Worm (Caenorhabditis elegans) whole organism, L2 larva: ENCODE measurements around the gene F47B10.9.

ENCODE experiments used
- F13H6.1 ChIP-seq: sonication (generic microtip); optimal IDR thresholded peaks from 2 replicates; lab custom pipeline; 2016; ENCODE audit warnings: missing genetic modification characterization, missing compliant biosample characterization
- Y55F3AM.14 ChIP-seq: fragments of 200-800 bp; sonication (Bioruptor generic); optimal IDR thresholded peaks from 2 replicates; lab custom pipeline; 2018; ENCODE audit warnings: mild to moderate bottlenecking, missing genetic modification characterization, missing compliant biosample characterization
- ZK546.5 ChIP-seq: sonication (generic microtip); optimal IDR thresholded peaks from 2 replicates; lab custom pipeline; 2017; ENCODE audit warnings: missing biosample characterization, missing genetic modification characterization
- alr-1 ChIP-seq: fragments of 150-350 bp; optimal IDR thresholded peaks from 2 replicates; lab custom pipeline; 2014; ENCODE audit warnings: missing biosample characterization, missing genetic modification characterization
- aly-2 ChIP-seq: fragments of 150-350 bp; optimal IDR thresholded peaks from 2 replicates; lab custom pipeline; 2014; ENCODE audit warnings: missing biosample characterization, missing genetic modification characterization
- ama-1 ChIP-seq: fragments of 150-350 bp; optimal IDR thresholded peaks from 2 replicates; lab custom pipeline; 2018; ENCODE audit warnings: inconsistent platforms
- blmp-1 ChIP-seq: sonication (generic microtip); optimal IDR thresholded peaks from 2 replicates; lab custom pipeline; 2017; ENCODE audit warnings: missing genetic modification characterization, mild to moderate bottlenecking, missing compliant biosample characterization, antibody characterized with exemption, moderate library complexity; ENCODE audit not compliant: insufficient read depth
- ceh-16 ChIP-seq: fragments of 150-350 bp; optimal IDR thresholded peaks from 2 replicates; lab custom pipeline; 2014; ENCODE audit warnings: missing biosample characterization, missing genetic modification characterization
- ceh-82 ChIP-seq: fragments of 150-350 bp; optimal IDR thresholded peaks from 2 replicates; lab custom pipeline; 2014; ENCODE audit warnings: missing biosample characterization, missing genetic modification characterization
- crh-2 ChIP-seq: sonication (generic microtip); optimal IDR thresholded peaks from 2 replicates; lab custom pipeline; 2017; ENCODE audit warnings: missing biosample characterization, missing genetic modification characterization
- dmd-4 ChIP-seq: sonication (generic microtip); optimal IDR thresholded peaks from 2 replicates; lab custom pipeline; 2017; ENCODE audit warnings: missing biosample characterization, missing genetic modification characterization
- egl-27 ChIP-seq: sonication (generic microtip); optimal IDR thresholded peaks from 3 replicates; lab custom pipeline; 2017; ENCODE audit warnings: missing biosample characterization, missing genetic modification reagents, missing genetic modification characterization
- elt-1 ChIP-seq: fragments of 150-350 bp; optimal IDR thresholded peaks from 2 replicates; lab custom pipeline; 2014; ENCODE audit warnings: missing biosample characterization, missing genetic modification characterization
- elt-3 ChIP-seq: sonication (generic microtip); optimal IDR thresholded peaks from 2 replicates; lab custom pipeline; 2017; ENCODE audit warnings: missing biosample characterization, missing genetic modification characterization
- fos-1 ChIP-seq: fragments of 150-350 bp; optimal IDR thresholded peaks from 2 replicates; lab custom pipeline; 2014; ENCODE audit warnings: missing biosample characterization, missing genetic modification characterization
- gmeb-1 ChIP-seq: fragments of 150-350 bp; optimal IDR thresholded peaks from 2 replicates; lab custom pipeline; 2014; ENCODE audit warnings: missing biosample characterization, missing genetic modification characterization
- lin-11 ChIP-seq: fragments of 150-350 bp; sonication (generic microtip); optimal IDR thresholded peaks from 2 replicates; lab custom pipeline; 2014; ENCODE audit warnings: missing biosample characterization, missing genetic modification characterization, inconsistent platforms, mixed read lengths
- lin-13 ChIP-seq: fragments of 150-350 bp; optimal IDR thresholded peaks from 2 replicates; lab custom pipeline; 2014; ENCODE audit warnings: missing biosample characterization, missing genetic modification reagents, missing genetic modification characterization
- lin-39 ChIP-seq: fragments of 150-350 bp; optimal IDR thresholded peaks from 2 replicates; lab custom pipeline; 2014; ENCODE audit warnings: missing biosample characterization, missing genetic modification reagents, missing genetic modification characterization
- lsy-2 ChIP-seq, 2 experiments: fragments of 150-350 bp in 1 of 2; sonication (generic microtip) in 1 of 2; optimal IDR thresholded peaks; 2 replicates each; lab custom pipeline; 2014 to 2017; ENCODE audit warnings: missing biosample characterization in 2 of 2, missing genetic modification characterization in 2 of 2
- mab-5 ChIP-seq: fragments of 150-350 bp; optimal IDR thresholded peaks from 2 replicates; lab custom pipeline; 2014; ENCODE audit warnings: missing biosample characterization, missing genetic modification characterization
- mbf-1 ChIP-seq: sonication (generic microtip); optimal IDR thresholded peaks from 2 replicates; lab custom pipeline; 2017; ENCODE audit warnings: missing biosample characterization, missing genetic modification characterization
- mdl-1 ChIP-seq, 2 experiments: fragments of 150-350 bp in 1 of 2; sonication (generic microtip) in 1 of 2; optimal IDR thresholded peaks; 2 replicates each; lab custom pipeline; 2017; ENCODE audit warnings: missing biosample characterization in 2 of 2, missing genetic modification characterization in 2 of 2
- nhr-10 ChIP-seq: sonication (generic microtip); optimal IDR thresholded peaks from 2 replicates; lab custom pipeline; 2017; ENCODE audit warnings: missing biosample characterization, missing genetic modification characterization
- nhr-11 ChIP-seq: fragments of 150-350 bp; optimal IDR thresholded peaks from 2 replicates; lab custom pipeline; 2014; ENCODE audit warnings: missing biosample characterization, missing genetic modification characterization
- nhr-129 ChIP-seq: fragments of 150-350 bp; optimal IDR thresholded peaks from 2 replicates; lab custom pipeline; 2014; ENCODE audit warnings: missing biosample characterization, missing genetic modification characterization
- nhr-21 ChIP-seq: fragments of 150-350 bp; optimal IDR thresholded peaks from 2 replicates; lab custom pipeline; 2014; ENCODE audit warnings: missing biosample characterization, missing genetic modification characterization
- nhr-23 ChIP-seq: fragments of 150-350 bp; optimal IDR thresholded peaks from 2 replicates; lab custom pipeline; 2014; ENCODE audit warnings: missing biosample characterization, missing genetic modification reagents, missing genetic modification characterization
- nhr-237 ChIP-seq: fragments of 150-350 bp; optimal IDR thresholded peaks from 2 replicates; lab custom pipeline; 2014; ENCODE audit warnings: missing biosample characterization, missing genetic modification characterization
- nhr-25 ChIP-seq: fragments of 150-350 bp; sonication (generic microtip); optimal IDR thresholded peaks from 3 replicates; lab custom pipeline; 2014; ENCODE audit warnings: missing biosample characterization, missing genetic modification characterization
- nhr-6 ChIP-seq: fragments of 150-350 bp; optimal IDR thresholded peaks from 2 replicates; lab custom pipeline; 2014; ENCODE audit warnings: missing biosample characterization, missing genetic modification characterization
- sem-4 ChIP-seq: fragments of 150-350 bp; optimal IDR thresholded peaks from 2 replicates; lab custom pipeline; 2014; ENCODE audit warnings: missing biosample characterization, missing genetic modification reagents, missing genetic modification characterization
- skn-1 ChIP-seq: sonication (generic microtip); optimal IDR thresholded peaks from 2 replicates; lab custom pipeline; 2017; ENCODE audit warnings: missing biosample characterization, missing genetic modification characterization
- sma-3 ChIP-seq: sonication (generic microtip); optimal IDR thresholded peaks from 2 replicates; lab custom pipeline; 2016; ENCODE audit warnings: missing genetic modification reagents, missing genetic modification characterization, missing compliant biosample characterization
- sma-9 ChIP-seq, 2 experiments: fragments of 150-350 bp in 1 of 2; sonication (generic microtip) in 1 of 2; optimal IDR thresholded peaks; 2 replicates each; lab custom pipeline; 2014 to 2016; ENCODE audit warnings: missing genetic modification characterization in 2 of 2, mild to moderate bottlenecking in 1 of 2, missing biosample characterization in 1 of 2, missing compliant biosample characterization in 1 of 2, missing genetic modification reagents in 1 of 2, moderate library complexity in 1 of 2
- snpc-4 ChIP-seq: fragments of 150-350 bp; optimal IDR thresholded peaks from 2 replicates; lab custom pipeline; 2014; ENCODE audit warnings: missing biosample characterization, missing genetic modification characterization
- unc-55 ChIP-seq: fragments of 150-350 bp; sonication (generic microtip); optimal IDR thresholded peaks from 3 replicates; lab custom pipeline; 2014; ENCODE audit warnings: missing biosample characterization, missing genetic modification reagents, missing genetic modification characterization
- unc-62 ChIP-seq: fragments of 150-350 bp; optimal IDR thresholded peaks from 2 replicates; lab custom pipeline; 2014; ENCODE audit warnings: missing biosample characterization, missing genetic modification reagents, missing genetic modification characterization
- zag-1 ChIP-seq: fragments of 150-350 bp; optimal IDR thresholded peaks from 2 replicates; lab custom pipeline; 2014; ENCODE audit warnings: missing biosample characterization, missing genetic modification characterization
- ztf-1 ChIP-seq: fragments of 200-800 bp; sonication (Bioruptor generic); conservative IDR thresholded peaks from 2 replicates; pipeline ENCODE4 v1.3.6; 2022; ENCODE audit warnings: missing genetic modification characterization, missing compliant biosample characterization
- ztf-11 ChIP-seq: sonication (generic microtip); optimal IDR thresholded peaks from 2 replicates; lab custom pipeline; 2017; ENCODE audit warnings: missing biosample characterization, missing genetic modification characterization
- ztf-4 ChIP-seq: fragments of 150-350 bp; optimal IDR thresholded peaks from 2 replicates; lab custom pipeline; 2014; ENCODE audit warnings: missing biosample characterization, missing genetic modification characterization

F47B10.9 gene

DNA sequence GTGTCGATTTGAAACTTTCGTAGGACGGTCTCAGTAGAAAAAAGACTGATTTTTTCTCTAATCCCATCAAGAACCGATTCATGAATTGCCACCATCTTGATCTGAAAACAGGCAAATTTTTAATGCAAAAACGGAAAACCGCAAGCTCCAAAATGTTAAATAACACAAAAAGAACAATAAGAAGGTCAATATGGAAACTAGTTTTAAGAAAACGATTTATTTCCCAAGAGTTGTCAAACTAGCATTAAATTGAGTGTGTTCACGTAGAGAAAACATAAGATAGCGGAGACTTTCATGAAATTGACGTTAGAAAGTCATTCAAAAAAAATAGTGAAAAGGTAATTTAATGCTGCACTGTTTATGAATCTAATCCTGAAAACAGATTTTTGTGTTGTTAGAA is at the start of gene F47B10.9:
TSS of gene F47B10.9 (minus strand) at position 101 of the 400 bp plus-strand sequence.
- no peak for TF ChIP-seq ama-1 (lab: Kevin White, UChicago)
- no peak for TF ChIP-seq crh-2 (tag; lab: Kevin White, UChicago)
- TF ChIP-seq aly-2: no peak
- TF ChIP-seq nhr-11 (tag; lab: Kevin White, UChicago): no peak
- TF ChIP-seq lsy-2 (tag; optimal IDR thresholded peaks at IDR 0.05; lab: Kevin White, UChicago): no peak
- no peak for TF ChIP-seq ztf-1
- TF ChIP-seq egl-27: no peak
- no peak for TF ChIP-seq elt-3 (tag; lab: Kevin White, UChicago)
- no peak for TF ChIP-seq fos-1 (tag; lab: Kevin White, UChicago)
- no peak for TF ChIP-seq unc-62
- TF ChIP-seq sem-4 (tag; lab: Kevin White, UChicago): no peak
- no peak for TF ChIP-seq dmd-4 (tag; lab: Kevin White, UChicago)
- TF ChIP-seq nhr-129 (tag; lab: Kevin White, UChicago): no peak
- no peak for TF ChIP-seq nhr-21 (tag; lab: Kevin White, UChicago)
- no peak for TF ChIP-seq skn-1 (tag; lab: Kevin White, UChicago)
- TF ChIP-seq lin-11: no peak
- TF ChIP-seq nhr-6: no peak
- no peak for TF ChIP-seq mdl-1 (tag; optimal IDR thresholded peaks at IDR 0.05; lab: Kevin White, UChicago)

- TF ChIP-seq sma-3: peak; percentile 67
- TF ChIP-seq unc-55 (GFP tag; lab: Kevin White, UChicago): peak; percentile 29
- TF ChIP-seq lin-13 (GFP tag; lab: Kevin White, UChicago): peak; percentile 39
- no peak for TF ChIP-seq lin-39 (tag; lab: Kevin White, UChicago)
- TF ChIP-seq ZK546.5 (tag; lab: Kevin White, UChicago): no peak
- TF ChIP-seq lsy-2 (tag; optimal IDR thresholded peaks at IDR 0.05; lab: Kevin White, UChicago): peak in 1 of 2 experiments; percentile 19
- peak in 1 of 2 experiments; percentile 4 for TF ChIP-seq mdl-1 (tag; optimal IDR thresholded peaks at IDR 0.05; lab: Kevin White, UChicago)
- TF ChIP-seq ztf-11 (tag; lab: Kevin White, UChicago): no peak
- TF ChIP-seq skn-1 (tag; lab: Kevin White, UChicago): peak; percentile 8
- TF ChIP-seq gmeb-1: no peak
- peak; percentile 46 for TF ChIP-seq fos-1 (tag; lab: Kevin White, UChicago)
- TF ChIP-seq nhr-237 (tag; lab: Kevin White, UChicago): no peak
- no peak for TF ChIP-seq alr-1 (tag; lab: Kevin White, UChicago)
- TF ChIP-seq egl-27: no peak
- TF ChIP-seq unc-62: no peak
- TF ChIP-seq ceh-82: no peak
- TF ChIP-seq nhr-129 (tag; lab: Kevin White, UChicago): peak; percentile 67
- TF ChIP-seq dmd-4 (tag; lab: Kevin White, UChicago): no peak
- TF ChIP-seq ztf-4: no peak
- TF ChIP-seq F13H6.1 (tag; lab: Kevin White, UChicago): peak; percentile 61
- peak; percentile 75 for TF ChIP-seq sma-9 (GFP tag; optimal IDR thresholded peaks at IDR 0.05; lab: Kevin White, UChicago)
- TF ChIP-seq sma-9 (tag; optimal IDR thresholded peaks at IDR 0.05; lab: Kevin White, UChicago): no peak
- TF ChIP-seq nhr-6: no peak
- no peak for TF ChIP-seq lin-11
- TF ChIP-seq nhr-10 (tag; lab: Kevin White, UChicago): no peak
- peak; percentile 59 for TF ChIP-seq nhr-21 (tag; lab: Kevin White, UChicago)
- no peak for TF ChIP-seq aly-2
- TF ChIP-seq elt-3 (tag; lab: Kevin White, UChicago): no peak
- TF ChIP-seq sem-4 (tag; lab: Kevin White, UChicago): no peak
- no peak for TF ChIP-seq mbf-1 (tag; lab: Kevin White, UChicago)
- TF ChIP-seq zag-1: peak; percentile 19
- TF ChIP-seq ztf-1: no peak
- no peak for TF ChIP-seq nhr-25 (tag; lab: Kevin White, UChicago)
- TF ChIP-seq ceh-16 (tag; lab: Kevin White, UChicago): no peak
- TF ChIP-seq snpc-4 (tag; lab: Kevin White, UChicago): no peak
- no peak for TF ChIP-seq nhr-23 (tag; lab: Kevin White, UChicago)
- peak; percentile 66 for TF ChIP-seq crh-2 (tag; lab: Kevin White, UChicago)
- TF ChIP-seq blmp-1 (tag; lab: Kevin White, UChicago): peak; percentile 1
- TF ChIP-seq mab-5: no peak
- no peak for TF ChIP-seq elt-1 (tag; lab: Kevin White, UChicago)
- no peak for TF ChIP-seq nhr-11 (tag; lab: Kevin White, UChicago)
- peak; percentile 56 for TF ChIP-seq Y55F3AM.14
Measured at ce11 chrX:10963453-10964046, 49.7 kb upstream of the F47B10.9 start, which contains the start of gene nas-10. TSS of gene nas-10 (minus strand) at chrX:10963503.
